Worm (Caenorhabditis elegans) whole organism, late embryonic: ENCODE results near the gene dpm-3.

Source experiments
- T23F11.4 ChIP-seq: fragments of 200-800 bp; sonication (Bioruptor generic); optimal IDR thresholded peaks from 2 replicates; lab custom pipeline; 2018; ENCODE audit warnings: mild to moderate bottlenecking, missing genetic modification characterization, missing compliant biosample characterization
- elt-2 ChIP-seq: sonication (generic microtip); optimal IDR thresholded peaks from 2 replicates; lab custom pipeline; 2016; ENCODE audit warnings: missing genetic modification reagents, missing genetic modification characterization, missing compliant biosample characterization
- fax-1 ChIP-seq: sonication (generic microtip); optimal IDR thresholded peaks from 2 replicates; lab custom pipeline; 2016; ENCODE audit warnings: missing genotype, missing genetic modification characterization, missing compliant biosample characterization
- hlh-30 ChIP-seq: sonication (generic microtip); optimal IDR thresholded peaks from 2 replicates; lab custom pipeline; 2017; ENCODE audit warnings: antibody characterized with exemption, missing genetic modification characterization, missing compliant biosample characterization; ENCODE audit not compliant: insufficient read depth
- syd-9 ChIP-seq: sonication (generic microtip); optimal IDR thresholded peaks from 2 replicates; lab custom pipeline; 2016; ENCODE audit warnings: mild to moderate bottlenecking, missing genetic modification characterization, moderate library complexity, missing compliant biosample characterization

ce11 chrIV:12385061-12385460, 6.3 kb upstream of the dpm-3 start, which contains the start of gene F28D1.6:
- no peak for TF ChIP-seq hlh-30
- no peak for TF ChIP-seq syd-9 (tag; lab: Kevin White, UChicago)
- TF ChIP-seq fax-1 (tag; lab: Kevin White, UChicago) = no peak
- no peak for TF ChIP-seq T23F11.4 (GFP tag; lab: Kevin White, UChicago)
- no peak for TF ChIP-seq elt-2
